Worm (Caenorhabditis elegans): ENCODE results near the gene C13F10.8.

DNA sequence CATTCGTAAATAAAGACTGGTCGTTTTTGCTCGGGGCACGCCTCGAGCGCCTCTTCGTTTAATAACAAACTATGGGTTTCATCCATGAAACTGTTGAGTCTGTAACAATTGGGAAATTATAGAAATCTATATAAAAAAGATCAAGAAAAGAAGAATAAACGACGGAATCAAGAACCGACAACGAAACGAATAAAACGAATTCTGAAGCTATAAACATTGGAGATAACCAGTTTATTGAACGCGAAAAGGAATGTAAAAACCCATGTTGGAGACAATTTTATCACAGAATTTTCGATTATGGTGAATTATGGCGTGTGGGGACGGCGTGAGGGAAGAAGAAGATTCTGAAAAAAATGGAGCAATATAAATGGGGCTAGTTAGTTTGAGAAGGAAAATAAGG, 6.0 kb downstream of the C13F10.8 start, which contains the start of gene soap-1:
- TF ChIP-seq zag-1 (tag; optimal IDR thresholded peaks at IDR 0.05), result no peak
- no peak for TF ChIP-seq nfya-1 (tag; optimal IDR thresholded peaks at IDR 0.05; ENCODE audit: insufficient read depth)
- no peak for TF ChIP-seq pqm-1 (tag; optimal IDR thresholded peaks at IDR 0.05)
- no peak for TF ChIP-seq eor-1 (tag; optimal IDR thresholded peaks at IDR 0.05)
- no peak for TF ChIP-seq lin-15B (tag; optimal IDR thresholded peaks at IDR 0.05)

All from whole organism, L3 larva.